Worm (Caenorhabditis elegans): Measurements from ENCODE around the gene lec-5.

Gene lec-5

ce11 chrII:5790313-5790773, 50.6 kb downstream of the lec-5 start, which contains the start of gene lect-2:
TSS of gene lect-2 (plus strand) at chrII:5790723.
- TF ChIP-seq hmbx-1 (tag; optimal IDR thresholded peaks at IDR 0.05) (no peak), aly-1 (tag; optimal IDR thresholded peaks at IDR 0.05) (no peak), F13C5.2 (tag; optimal IDR thresholded peaks at IDR 0.05) (no peak), hnd-1 (tag; optimal IDR thresholded peaks at IDR 0.05) (no peak), tbx-11 (GFP tag; IDR thresholded peaks at IDR 0.05) (no peak), flt-1 (GFP tag; IDR thresholded peaks at IDR 0.05) (no peak), tra-4 (tag; optimal IDR thresholded peaks at IDR 0.05) (no peak), hmg-4 (GFP tag; optimal IDR thresholded peaks at IDR 0.05) (no peak), ceh-13 (GFP tag; optimal IDR thresholded peaks at IDR 0.05) (no peak), scrt-1 (GFP tag; IDR thresholded peaks at IDR 0.05) (no peak), tbx-37 (GFP tag; conservative IDR thresholded peaks at IDR 0.05) (no peak), sea-1 (GFP tag; conservative IDR thresholded peaks at IDR 0.05) (no peak), ama-1 (optimal IDR thresholded peaks at IDR 0.05) (no peak), ets-7 (tag; optimal IDR thresholded peaks at IDR 0.05) (no peak), B0310.2 (tag; optimal IDR thresholded peaks at IDR 0.05) (no peak), pes-1 (GFP tag; IDR thresholded peaks at IDR 0.05) (no peak), ceh-36 (tag; optimal IDR thresholded peaks at IDR 0.05) (no peak)
